Worm (Caenorhabditis elegans): Measurements from ENCODE around the gene madd-3.
A peak's percentile ranks its signal among the peaks of the same experiment; 100 is the strongest.

Gene madd-3

ce11 chrX:14292632-14293031 lies 3.8 kb downstream of the madd-3 start:
- TF ChIP-seq nhr-67 (tag; optimal IDR thresholded peaks at IDR 0.05) = no peak
- TF ChIP-seq nhr-23 (tag; optimal IDR thresholded peaks at IDR 0.05) = no peak
- no peak for TF ChIP-seq pha-4 (tag; optimal IDR thresholded peaks at IDR 0.05)
- TF ChIP-seq elt-3 (tag; optimal IDR thresholded peaks at IDR 0.05) = no peak
- TF ChIP-seq nhr-43 (tag; optimal IDR thresholded peaks at IDR 0.05; ENCODE audit: poor library complexity, severe bottlenecking) = no peak
- TF ChIP-seq eor-1 (tag; optimal IDR thresholded peaks at IDR 0.05) = no peak
- TF ChIP-seq nhr-237 (tag; optimal IDR thresholded peaks at IDR 0.05) = no peak
- TF ChIP-seq unc-39 (tag; optimal IDR thresholded peaks at IDR 0.05) = no peak
- no peak for TF ChIP-seq aly-2 (tag; optimal IDR thresholded peaks at IDR 0.05)
- no peak for TF ChIP-seq sea-2 (GFP tag; optimal IDR thresholded peaks at IDR 0.05)
- TF ChIP-seq elt-2 (tag; optimal IDR thresholded peaks at IDR 0.05) = no peak
- no peak for TF ChIP-seq lin-39 (tag; optimal IDR thresholded peaks at IDR 0.05)
- TF ChIP-seq nhr-77 (tag; optimal IDR thresholded peaks at IDR 0.05) = no peak
- TF ChIP-seq tbx-2 (tag; optimal IDR thresholded peaks at IDR 0.05) = no peak
- TF ChIP-seq zag-1 (tag; optimal IDR thresholded peaks at IDR 0.05) = no peak
- TF ChIP-seq daf-12 (tag; optimal IDR thresholded peaks at IDR 0.05) = no peak
- no peak for TF ChIP-seq nhr-28 (tag; optimal IDR thresholded peaks at IDR 0.05)

- TF ChIP-seq pha-4 (tag; optimal IDR thresholded peaks at IDR 0.05) = no peak
- no peak for TF ChIP-seq ztf-4 (tag; optimal IDR thresholded peaks at IDR 0.05)
- no peak for TF ChIP-seq tbx-2 (tag; optimal IDR thresholded peaks at IDR 0.05)
- TF ChIP-seq fkh-2 (tag; optimal IDR thresholded peaks at IDR 0.05) = no peak
- no peak for TF ChIP-seq pqm-1 (tag; optimal IDR thresholded peaks at IDR 0.05)
- TF ChIP-seq egl-27 (tag; optimal IDR thresholded peaks at IDR 0.05) = no peak
- TF ChIP-seq elt-3 (tag; optimal IDR thresholded peaks at IDR 0.05) = no peak
- no peak for TF ChIP-seq lin-15B (tag; optimal IDR thresholded peaks at IDR 0.05)
- TF ChIP-seq mdl-1 (tag; optimal IDR thresholded peaks at IDR 0.05) = no peak
- TF ChIP-seq lin-39 (tag; optimal IDR thresholded peaks at IDR 0.05) = no peak
- TF ChIP-seq ceh-9 (tag; optimal IDR thresholded peaks at IDR 0.05) = no peak
- TF ChIP-seq zag-1 (tag; optimal IDR thresholded peaks at IDR 0.05) = no peak
- TF ChIP-seq egl-5 (tag; optimal IDR thresholded peaks at IDR 0.05) = no peak
These were observed 6.5 kb downstream of the madd-3 start for ce11 chrX:14289993-14290392.

- TF ChIP-seq egl-5 (tag; optimal IDR thresholded peaks at IDR 0.05) (no peak), lin-39 (tag; optimal IDR thresholded peaks at IDR 0.05) (peak; percentile 9), nhr-12 (tag; optimal IDR thresholded peaks at IDR 0.05) (no peak), nhr-67 (tag; optimal IDR thresholded peaks at IDR 0.05) (no peak), jun-1 (tag; optimal IDR thresholded peaks at IDR 0.05) (no peak), elt-3 (tag; optimal IDR thresholded peaks at IDR 0.05) (no peak), snpc-4 (tag; optimal IDR thresholded peaks at IDR 0.05) (no peak), ztf-11 (tag; optimal IDR thresholded peaks at IDR 0.05) (no peak), nfya-1 (tag; optimal IDR thresholded peaks at IDR 0.05; ENCODE audit: insufficient read depth) (peak; percentile 14), unc-39 (tag; optimal IDR thresholded peaks at IDR 0.05) (no peak), nhr-43 (tag; optimal IDR thresholded peaks at IDR 0.05; ENCODE audit: poor library complexity, severe bottlenecking) (no peak), lin-15B (tag; optimal IDR thresholded peaks at IDR 0.05) (no peak), pha-4 (tag; optimal IDR thresholded peaks at IDR 0.05) (no peak), tbx-2 (tag; optimal IDR thresholded peaks at IDR 0.05) (no peak), aly-2 (tag; optimal IDR thresholded peaks at IDR 0.05) (no peak), ztf-4 (tag; optimal IDR thresholded peaks at IDR 0.05) (no peak), fkh-2 (tag; optimal IDR thresholded peaks at IDR 0.05) (no peak), nhr-11 (tag; optimal IDR thresholded peaks at IDR 0.05) (peak; percentile 89), egl-27 (tag; optimal IDR thresholded peaks at IDR 0.05) (no peak)
These were observed 8.6 kb downstream of the madd-3 start for ce11 chrX:14287888-14288287.

- TF ChIP-seq skn-1 (tag; optimal IDR thresholded peaks at IDR 0.05) = no peak
- no peak for TF ChIP-seq unc-39 (tag; optimal IDR thresholded peaks at IDR 0.05)
- TF ChIP-seq nhr-43 (tag; optimal IDR thresholded peaks at IDR 0.05; ENCODE audit: poor library complexity, severe bottlenecking) = no peak
- TF ChIP-seq elt-2 (tag; optimal IDR thresholded peaks at IDR 0.05) = no peak
- no peak for TF ChIP-seq mml-1 (tag; optimal IDR thresholded peaks at IDR 0.05)
- TF ChIP-seq unc-62 (GFP tag; optimal IDR thresholded peaks at IDR 0.05) = no peak
- TF ChIP-seq jun-1 (tag; optimal IDR thresholded peaks at IDR 0.05) = no peak
These were observed 14.9 kb downstream of the madd-3 start, which contains the start of gene E02H4.2 for ce11 chrX:14281526-14281925. Gene E02H4.2, minus strand, starts transcription at chrX:14281626.

- TF ChIP-seq ztf-4 (tag; optimal IDR thresholded peaks at IDR 0.05) (no peak), pha-4 (tag; optimal IDR thresholded peaks at IDR 0.05) (no peak), fkh-10 (GFP tag; optimal IDR thresholded peaks at IDR 0.05) (no peak), lin-15B (tag; optimal IDR thresholded peaks at IDR 0.05) (no peak)
These were observed 28.7 kb downstream of the madd-3 start, which contains the start of gene del-1 for ce11 chrX:14267781-14268180. Gene del-1, plus strand, starts transcription at chrX:14268081.

All from whole organism, L3 larva.